Fruit fly (Drosophila melanogaster) whole organism, embryonic: Measurements from ENCODE around the gene CG10845.

Experiments used
- CG10147 ChIP-seq: fragments of 200-800 bp; sonication (Bioruptor generic); optimal IDR thresholded peaks from 2 replicates; lab custom pipeline; 2019; ENCODE audit warnings: missing biosample characterization, mild to moderate bottlenecking, missing genetic modification characterization, moderate library complexity
- CG12071 ChIP-seq: fragments of 200-800 bp; sonication (Bioruptor generic); optimal IDR thresholded peaks from 3 replicates; lab custom pipeline; 2018; ENCODE audit warnings: missing biosample characterization, mild to moderate bottlenecking, missing genetic modification characterization
- CG13424 ChIP-seq: fragments of 200-800 bp; sonication (Bioruptor generic); optimal IDR thresholded peaks from 2 replicates; lab custom pipeline; 2019; ENCODE audit warnings: missing biosample characterization, mild to moderate bottlenecking, missing genetic modification characterization, moderate library complexity
- CG2120 ChIP-seq: fragments of 200-800 bp; sonication (Bioruptor generic); optimal IDR thresholded peaks from 3 replicates; lab custom pipeline; 2016; ENCODE audit warnings: missing biosample characterization, missing genetic modification characterization
- CG3163 ChIP-seq: fragments of 200-800 bp; sonication (Bioruptor generic); optimal IDR thresholded peaks from 3 replicates; lab custom pipeline; 2016; ENCODE audit warnings: missing biosample characterization, missing genetic modification characterization
- CG34376 ChIP-seq: fragments of 200-800 bp; sonication (Bioruptor generic); optimal IDR thresholded peaks from 2 replicates; lab custom pipeline; 2018; ENCODE audit warnings: missing biosample characterization, mild to moderate bottlenecking, missing genetic modification characterization
- CG34422 ChIP-seq: fragments of 200-800 bp; sonication (Bioruptor generic); IDR thresholded peaks from 3 replicates; pipeline ENCODE4 v1.3.6; 2022; ENCODE audit warnings: missing biosample characterization, missing genetic modification characterization
- CG42726 ChIP-seq: fragments of 200-800 bp; sonication (Bioruptor generic); IDR thresholded peaks from 2 replicates; pipeline ENCODE4 v1.3.6; 2022; ENCODE audit warnings: missing biosample characterization, missing genetic modification characterization; ENCODE audit not compliant: partially characterized antibody
- CG5180 ChIP-seq: fragments of 200-800 bp; sonication (Bioruptor generic); optimal IDR thresholded peaks from 3 replicates; lab custom pipeline; 2017; ENCODE audit warnings: missing biosample characterization, missing genetic modification characterization, mild to moderate bottlenecking, moderate library complexity, missing genetic modification reagents
- CG6175 ChIP-seq: fragments of 200-800 bp; sonication (Bioruptor generic); IDR thresholded peaks from 3 replicates; pipeline ENCODE4 v1.3.6; 2022; ENCODE audit warnings: missing biosample characterization, missing genetic modification characterization
- Elba2 ChIP-seq: fragments of 200-800 bp; sonication (Bioruptor generic); optimal IDR thresholded peaks from 3 replicates; lab custom pipeline; 2016; ENCODE audit warnings: missing biosample characterization, missing genetic modification characterization
- Jarid2 ChIP-seq: fragments of 200-800 bp; sonication (Bioruptor generic); optimal IDR thresholded peaks from 3 replicates; lab custom pipeline; 2017; ENCODE audit warnings: mild to moderate bottlenecking, missing biosample characterization, missing genetic modification reagents, missing genetic modification characterization
- Med ChIP-seq: fragments of 200-800 bp; sonication (Bioruptor generic); peaks from one replicate; lab custom pipeline; 2016; ENCODE audit warnings: missing biosample characterization, missing genetic modification characterization, mild to moderate bottlenecking, inconsistent platforms, moderate library complexity
- NFAT ChIP-seq: fragments of 200-800 bp; sonication (Bioruptor generic); IDR thresholded peaks from 2 replicates; pipeline ENCODE4 v1.3.6; 2022; ENCODE audit warnings: missing biosample characterization, missing genetic modification characterization
- NfI ChIP-seq: fragments of 200-800 bp; sonication (Bioruptor generic); optimal IDR thresholded peaks from 3 replicates; lab custom pipeline; 2018; ENCODE audit warnings: missing biosample characterization, mild to moderate bottlenecking, missing genetic modification characterization, moderate library complexity
- Opbp ChIP-seq: fragments of 200-800 bp; sonication (Bioruptor generic); IDR thresholded peaks from 3 replicates; pipeline ENCODE4 v1.3.6; 2022; ENCODE audit warnings: missing biosample characterization, missing genetic modification characterization; ENCODE audit not compliant: partially characterized antibody
- Rfx ChIP-seq: fragments of 200-800 bp; sonication (Bioruptor generic); IDR thresholded peaks from 2 replicates; pipeline ENCODE4 v1.3.6; 2022; ENCODE audit warnings: missing biosample characterization, missing genetic modification characterization
- Xrp1 ChIP-seq: fragments of 200-800 bp; sonication (Bioruptor generic); IDR thresholded peaks from 2 replicates; pipeline ENCODE4 v1.3.6; 2022; ENCODE audit warnings: missing biosample characterization, missing genetic modification characterization
- aop ChIP-seq: fragments of 200-800 bp; sonication (Bioruptor generic); IDR thresholded peaks from 2 replicates; pipeline ENCODE4 v1.3.6; 2022; ENCODE audit warnings: missing biosample characterization, missing genetic modification characterization
- bbx ChIP-seq: fragments of 200-800 bp; sonication (Bioruptor generic); IDR thresholded peaks from 2 replicates; pipeline ENCODE4 v1.3.6; 2022; ENCODE audit warnings: missing biosample characterization, missing genetic modification characterization; ENCODE audit not compliant: partially characterized antibody
- chm ChIP-seq: fragments of 200-800 bp; sonication (Bioruptor generic); IDR thresholded peaks from 2 replicates; pipeline ENCODE4 v1.3.6; 2022; ENCODE audit warnings: missing biosample characterization, missing genetic modification characterization
- fru ChIP-seq: fragments of >200 bp; optimal IDR thresholded peaks from 2 replicates; lab custom pipeline; 2017
- ftz-f1 ChIP-seq: fragments of 200-800 bp; sonication (Bioruptor generic); optimal IDR thresholded peaks from 2 replicates; lab custom pipeline; 2016; ENCODE audit warnings: missing biosample characterization, missing genetic modification characterization
- insv ChIP-seq, 2 experiments: fragments of 200-800 bp; sonication (Bioruptor generic); optimal IDR thresholded peaks; 3 replicates each; lab custom pipeline; 2016 to 2018; ENCODE audit warnings: missing biosample characterization in 2 of 2, missing genetic modification characterization in 2 of 2
- kah ChIP-seq: fragments of 200-800 bp; sonication (Bioruptor generic); optimal IDR thresholded peaks from 2 replicates; lab custom pipeline; 2018; ENCODE audit warnings: missing biosample characterization, mild to moderate bottlenecking, missing genetic modification characterization
- kni ChIP-seq: fragments of 200-800 bp; sonication (Bioruptor generic); optimal IDR thresholded peaks from 3 replicates; lab custom pipeline; 2017; ENCODE audit warnings: mild to moderate bottlenecking, missing biosample characterization, missing genetic modification reagents, missing genetic modification characterization
- nom ChIP-seq: fragments of 200-800 bp; sonication (Bioruptor generic); optimal IDR thresholded peaks from 2 replicates; lab custom pipeline; 2017; ENCODE audit warnings: missing biosample characterization, missing genetic modification characterization, mild to moderate bottlenecking, moderate library complexity, missing genetic modification reagents
- otp ChIP-seq: fragments of 200-800 bp; sonication (Bioruptor generic); IDR thresholded peaks from 3 replicates; pipeline ENCODE4, ENCODE4 v1.3.6; 2022; ENCODE audit warnings: missing biosample characterization, missing genetic modification characterization
- pan ChIP-seq, 4 experiments: fragments of >200 bp in 3 of 4; fragments of 200-800 bp in 1 of 4; sonication (Bioruptor generic) in 1 of 4; optimal IDR thresholded peaks in 3 of 4; IDR thresholded peaks in 1 of 4; 2 replicates each; pipeline versions ENCODE4 v1.3.6 to Lab custom; 2017 to 2022; ENCODE audit warnings: missing biosample characterization in 2 of 4, missing genetic modification characterization in 2 of 4, mixed read lengths in 1 of 4
- phol ChIP-seq: fragments of 200-800 bp; sonication (Bioruptor generic); optimal IDR thresholded peaks from 3 replicates; lab custom pipeline; 2018; ENCODE audit warnings: missing biosample characterization, mild to moderate bottlenecking, missing genetic modification characterization, moderate library complexity
- prd ChIP-seq, 3 experiments: fragments of >200 bp in 2 of 3; fragments of 200-800 bp in 1 of 3; sonication (Bioruptor generic) in 1 of 3; optimal IDR thresholded peaks in 2 of 3; IDR thresholded peaks in 1 of 3; 2 replicates in 2 of 3; 3 replicates in 1 of 3; pipeline versions ENCODE4 v1.3.6 to Lab custom; 2017 to 2022; ENCODE audit warnings: missing biosample characterization in 1 of 3, missing genetic modification characterization in 1 of 3
- pros ChIP-seq: fragments of 200-800 bp; sonication (Bioruptor generic); optimal IDR thresholded peaks from 3 replicates; lab custom pipeline; 2019; ENCODE audit warnings: missing biosample characterization, mild to moderate bottlenecking, missing genetic modification characterization, moderate library complexity
- rib ChIP-seq: fragments of 200-800 bp; sonication (Bioruptor generic); IDR thresholded peaks from 2 replicates; pipeline ENCODE4 v1.3.6; 2022; ENCODE audit warnings: missing biosample characterization, missing genetic modification characterization
- seq ChIP-seq: fragments of 200-800 bp; sonication (Bioruptor generic); IDR thresholded peaks from 2 replicates; pipeline ENCODE4 v1.3.6; 2022; ENCODE audit warnings: missing biosample characterization, missing genetic modification characterization
- slbo ChIP-seq: fragments of 200-800 bp; sonication (Bioruptor generic); IDR thresholded peaks from 2 replicates; pipeline ENCODE4 v1.3.6; 2022; ENCODE audit warnings: missing biosample characterization, missing genetic modification characterization
- so ChIP-seq: fragments of 200-800 bp; sonication (Bioruptor generic); IDR thresholded peaks from 3 replicates; pipeline ENCODE4 v1.3.6; 2022; ENCODE audit warnings: missing biosample characterization, missing genetic modification characterization
- sqz ChIP-seq: fragments of 200-800 bp; sonication (Bioruptor generic); optimal IDR thresholded peaks from 3 replicates; lab custom pipeline; 2018; ENCODE audit warnings: missing biosample characterization, mild to moderate bottlenecking, missing genetic modification characterization
- tup ChIP-seq: fragments of 200-800 bp; sonication (Bioruptor generic); optimal IDR thresholded peaks from 2 replicates; lab custom pipeline; 2016; ENCODE audit warnings: missing biosample characterization, mild to moderate bottlenecking, missing genetic modification characterization, moderate library complexity
- zen2 ChIP-seq: fragments of 200-800 bp; sonication (Bioruptor generic); IDR thresholded peaks from 3 replicates; pipeline ENCODE4 v1.3.6; 2022; ENCODE audit warnings: missing biosample characterization, missing genetic modification characterization; ENCODE audit not compliant: partially characterized antibody

CG10845 gene

dm6 chr3R:24894419-24895206, 6.3 kb upstream of the CG10845 start, which contains the start of the genes CG31121 and CG11069 (continued):
- TF ChIP-seq kni: peak; percentile 50
- TF ChIP-seq CG3163 (GFP tag; lab: Kevin White, UChicago): peak; percentile 84
- no peak for TF ChIP-seq fru (lab: Kevin White, UChicago)
- TF ChIP-seq so (GFP tag; lab: Robert Waterston, UW): 0 out of 3 replicates have a peak, but pooled peaks have one; percentile 20
- no peak for TF ChIP-seq prd (optimal IDR thresholded peaks at IDR 0.05; lab: Kevin White, UChicago)
- 0 out of 3 replicates have a peak, but pooled peaks have one; percentile 14 for TF ChIP-seq prd (GFP tag; IDR thresholded peaks at IDR 0.05; lab: Robert Waterston, UW)
- 0 out of 3 replicates have a peak, but pooled peaks have one; percentile 42 for TF ChIP-seq Opbp (GFP tag; lab: Robert Waterston, UW)
- peak; percentile 31 for TF ChIP-seq Elba2 (GFP tag; lab: Kevin White, UChicago)
- TF ChIP-seq otp: 0 out of 3 replicates have a peak, but pooled peaks have one; percentile 43
- no peak for TF ChIP-seq CG10147 (GFP tag; lab: Kevin White, UChicago)
- peak; percentile 38 for TF ChIP-seq CG5180 (GFP tag; lab: Kevin White, UChicago)
- TF ChIP-seq Xrp1: 0 out of 2 replicates have a peak, but pooled peaks have one; percentile 5
- TF ChIP-seq bbx (GFP tag; lab: Robert Waterston, UW): peak; percentile 45
- TF ChIP-seq Jarid2 (GFP tag; lab: Kevin White, UChicago): peak; percentile 80
- TF ChIP-seq seq (GFP tag; lab: Robert Waterston, UW): 0 out of 2 replicates have a peak, but pooled peaks have one; percentile 14
- TF ChIP-seq insv (GFP tag; optimal IDR thresholded peaks at IDR 0.05; lab: Kevin White, UChicago): peak in 1 of 2 experiments; percentile 88
- no peak for TF ChIP-seq CG12071 (GFP tag; lab: Kevin White, UChicago)
- TF ChIP-seq sqz (GFP tag; lab: Kevin White, UChicago): peak; percentile 58
- TF ChIP-seq CG34422 (GFP tag; lab: Robert Waterston, UW): 0 out of 3 replicates have a peak, but pooled peaks have one; percentile 9
- TF ChIP-seq slbo (GFP tag; lab: Robert Waterston, UW): 0 out of 2 replicates have a peak, but pooled peaks have one; percentile 23
- peak; percentile 67 for TF ChIP-seq ftz-f1 (GFP tag; lab: Kevin White, UChicago)
- TF ChIP-seq CG42726 (GFP tag; lab: Robert Waterston, UW): peak; percentile 45; the same call in 1 of the 2 replicates
- peak; percentile 46 for TF ChIP-seq Rfx
- TF ChIP-seq chm (GFP tag; lab: Robert Waterston, UW): peak; percentile 50; the same call in 1 of the 2 replicates
- TF ChIP-seq CG2120 (GFP tag; lab: Kevin White, UChicago): no peak
- TF ChIP-seq CG34376: no peak
- TF ChIP-seq CG13424 (tag; lab: Kevin White, UChicago): no peak
- TF ChIP-seq nom (GFP tag; lab: Kevin White, UChicago): peak; percentile 41
- 0 out of 2 replicates have a peak, but pooled peaks have one; percentile 19 for TF ChIP-seq rib (GFP tag; lab: Robert Waterston, UW)
- TF ChIP-seq zen2: 0 out of 3 replicates have a peak, but pooled peaks have one; percentile 7
- TF ChIP-seq pan (optimal IDR thresholded peaks at IDR 0.05; lab: Kevin White, UChicago): no peak
- peak in 1 of 2 experiments; percentile 20 for TF ChIP-seq pan (GFP tag; optimal IDR thresholded peaks at IDR 0.05 in 1 of 2, IDR thresholded peaks at IDR 0.05 in 1 of 2)
- no peak for TF ChIP-seq tup (GFP tag; lab: Kevin White, UChicago)
- peak; percentile 61 for TF ChIP-seq phol (tag; lab: Kevin White, UChicago)
- no peak for TF ChIP-seq CG6175 (GFP tag; lab: Robert Waterston, UW)
- peak; percentile 24 for TF ChIP-seq pros (GFP tag; lab: Kevin White, UChicago)
- no peak for TF ChIP-seq NFAT (GFP tag; lab: Robert Waterston, UW)
- TF ChIP-seq kah (GFP tag; lab: Kevin White, UChicago): peak; percentile 4
- TF ChIP-seq NfI (GFP tag; lab: Kevin White, UChicago): no peak
- TF ChIP-seq Med (GFP tag; lab: Kevin White, UChicago): peak; percentile 31
- 0 out of 2 replicates have a peak, but pooled peaks have one; percentile 17 for TF ChIP-seq aop
- TF ChIP-seq, all 482 proteins: peak for 41
